Worm (Caenorhabditis elegans) whole organism, late embryonic: Measurements from ENCODE around the gene B0244.17.
A peak's percentile ranks its signal among the peaks of the same experiment; 100 is the strongest.

Experiments used
- C08G9.2 ChIP-seq: sonication (generic microtip); optimal IDR thresholded peaks from 2 replicates; lab custom pipeline; 2016; ENCODE audit warnings: mild to moderate bottlenecking, missing genetic modification characterization, moderate library complexity, missing compliant biosample characterization
- C38D4.7 ChIP-seq: fragments of 200-800 bp; sonication (Bioruptor generic); optimal IDR thresholded peaks from 2 replicates; lab custom pipeline; 2018; ENCODE audit warnings: mild to moderate bottlenecking, missing genetic modification characterization, moderate library complexity, missing compliant biosample characterization
- F13H6.1 ChIP-seq: sonication (generic microtip); optimal IDR thresholded peaks from 2 replicates; lab custom pipeline; 2016; ENCODE audit warnings: missing genetic modification characterization, missing compliant biosample characterization
- K02D7.2 ChIP-seq: sonication (generic microtip); optimal IDR thresholded peaks from 2 replicates; lab custom pipeline; 2017; ENCODE audit warnings: mild to moderate bottlenecking, missing genetic modification characterization, missing compliant biosample characterization
- Y22D7AL.16 ChIP-seq: sonication (generic microtip); optimal IDR thresholded peaks from 2 replicates; lab custom pipeline; 2016; ENCODE audit warnings: missing genetic modification characterization, missing compliant biosample characterization
- ahr-1 ChIP-seq: sonication (generic microtip); optimal IDR thresholded peaks from 2 replicates; lab custom pipeline; 2016; ENCODE audit warnings: missing genetic modification characterization, missing compliant biosample characterization
- ama-1 ChIP-seq: fragments of 150-350 bp; optimal IDR thresholded peaks from 2 replicates; lab custom pipeline; 2014
- ceh-19 ChIP-seq: fragments of 200-800 bp; sonication (Bioruptor generic); optimal IDR thresholded peaks from 2 replicates; lab custom pipeline; 2018; ENCODE audit warnings: mild to moderate bottlenecking, missing genetic modification characterization, missing compliant biosample characterization
- ceh-2 ChIP-seq: sonication (generic microtip); optimal IDR thresholded peaks from 2 replicates; lab custom pipeline; 2016; ENCODE audit warnings: missing genotype, missing genetic modification characterization, missing compliant biosample characterization
- ceh-24 ChIP-seq: sonication (generic microtip); optimal IDR thresholded peaks from 2 replicates; lab custom pipeline; 2016; ENCODE audit warnings: mild to moderate bottlenecking, missing genetic modification characterization, missing compliant biosample characterization
- ceh-30 ChIP-seq: fragments of 150-350 bp; optimal IDR thresholded peaks from 2 replicates; lab custom pipeline; 2014; ENCODE audit warnings: missing biosample characterization, missing genetic modification characterization
- ceh-31 ChIP-seq: sonication (generic microtip); optimal IDR thresholded peaks from 2 replicates; lab custom pipeline; 2016; ENCODE audit warnings: missing genetic modification characterization, missing compliant biosample characterization
- ceh-34 ChIP-seq: sonication (generic microtip); optimal IDR thresholded peaks from 2 replicates; lab custom pipeline; 2016; ENCODE audit warnings: mild to moderate bottlenecking, missing genetic modification characterization, missing compliant biosample characterization
- ceh-45 ChIP-seq: fragments of 200-800 bp; sonication (Bioruptor generic); IDR thresholded peaks from 2 replicates; pipeline ENCODE4 v1.3.6; 2022; ENCODE audit warnings: missing genetic modification reagents, missing genetic modification characterization, missing compliant biosample characterization
- ceh-48 ChIP-seq: sonication (generic microtip); optimal IDR thresholded peaks from 2 replicates; lab custom pipeline; 2016; ENCODE audit warnings: missing genetic modification characterization, inconsistent platforms, missing compliant biosample characterization
- ceh-6 ChIP-seq: fragments of 200-800 bp; sonication (Bioruptor generic); optimal IDR thresholded peaks from 2 replicates; lab custom pipeline; 2018; ENCODE audit warnings: mild to moderate bottlenecking, missing genetic modification characterization, missing compliant biosample characterization
- dmd-4 ChIP-seq: sonication (generic microtip); optimal IDR thresholded peaks from 2 replicates; lab custom pipeline; 2016; ENCODE audit warnings: borderline replicate concordance, missing genetic modification characterization, missing compliant biosample characterization
- elt-2 ChIP-seq: sonication (generic microtip); optimal IDR thresholded peaks from 2 replicates; lab custom pipeline; 2016; ENCODE audit warnings: missing genetic modification reagents, missing genetic modification characterization, missing compliant biosample characterization
- elt-4 ChIP-seq: sonication (generic microtip); optimal IDR thresholded peaks from 2 replicates; lab custom pipeline; 2016; ENCODE audit warnings: missing genetic modification characterization, missing compliant biosample characterization
- ets-4 ChIP-seq: sonication (generic microtip); optimal IDR thresholded peaks from 2 replicates; lab custom pipeline; 2016; ENCODE audit warnings: missing genetic modification characterization, missing compliant biosample characterization
- eyg-1 ChIP-seq: sonication (generic microtip); optimal IDR thresholded peaks from 2 replicates; lab custom pipeline; 2016; ENCODE audit warnings: missing genotype, missing genetic modification characterization, missing compliant biosample characterization
- fax-1 ChIP-seq: sonication (generic microtip); optimal IDR thresholded peaks from 2 replicates; lab custom pipeline; 2016; ENCODE audit warnings: missing genotype, missing genetic modification characterization, missing compliant biosample characterization
- fkh-6 ChIP-seq: sonication (generic microtip); optimal IDR thresholded peaks from 2 replicates; lab custom pipeline; 2016; ENCODE audit warnings: missing genetic modification characterization, missing compliant biosample characterization
- hlh-13 ChIP-seq: fragments of 200-800 bp; sonication (Bioruptor generic); optimal IDR thresholded peaks from 2 replicates; lab custom pipeline; 2018; ENCODE audit warnings: mild to moderate bottlenecking, missing genetic modification characterization, missing compliant biosample characterization
- hlh-15 ChIP-seq: sonication (generic microtip); optimal IDR thresholded peaks from 2 replicates; lab custom pipeline; 2016; ENCODE audit warnings: missing genetic modification characterization, missing compliant biosample characterization
- hlh-30 ChIP-seq: sonication (generic microtip); optimal IDR thresholded peaks from 2 replicates; lab custom pipeline; 2017; ENCODE audit warnings: antibody characterized with exemption, missing genetic modification characterization, missing compliant biosample characterization; ENCODE audit not compliant: insufficient read depth
- hlh-6 ChIP-seq: sonication (generic microtip); optimal IDR thresholded peaks from 2 replicates; lab custom pipeline; 2016; ENCODE audit warnings: missing genotype, missing genetic modification characterization, missing compliant biosample characterization
- lim-6 ChIP-seq: sonication (generic microtip); optimal IDR thresholded peaks from 2 replicates; lab custom pipeline; 2016; ENCODE audit warnings: missing genetic modification characterization, missing compliant biosample characterization
- madf-2 ChIP-seq: sonication (generic microtip); optimal IDR thresholded peaks from 2 replicates; lab custom pipeline; 2017; ENCODE audit warnings: missing genetic modification characterization, missing compliant biosample characterization
- nfya-1 ChIP-seq: sonication (generic microtip); optimal IDR thresholded peaks from 2 replicates; lab custom pipeline; 2017; ENCODE audit warnings: missing genetic modification characterization, mild to moderate bottlenecking, missing compliant biosample characterization, antibody characterized with exemption, moderate library complexity
- nhr-232 ChIP-seq: sonication (generic microtip); optimal IDR thresholded peaks from 2 replicates; lab custom pipeline; 2016; ENCODE audit warnings: missing genetic modification characterization, missing compliant biosample characterization
- npax-4 ChIP-seq: sonication (generic microtip); optimal IDR thresholded peaks from 2 replicates; lab custom pipeline; 2016; ENCODE audit warnings: missing genetic modification characterization, missing compliant biosample characterization
- odd-2 ChIP-seq: sonication (generic microtip); optimal IDR thresholded peaks from 2 replicates; lab custom pipeline; 2017; ENCODE audit warnings: antibody characterized with exemption, mild to moderate bottlenecking, missing genetic modification characterization, missing compliant biosample characterization
- pag-3 ChIP-seq: sonication (generic microtip); optimal IDR thresholded peaks from 2 replicates; lab custom pipeline; 2016; ENCODE audit warnings: missing compliant biosample characterization, missing genetic modification characterization, borderline replicate concordance
- pat-9 ChIP-seq: fragments of 200-800 bp; sonication (Bioruptor generic); optimal IDR thresholded peaks from 2 replicates; lab custom pipeline; 2018; ENCODE audit warnings: mild to moderate bottlenecking, missing genetic modification characterization, moderate library complexity, missing compliant biosample characterization
- pax-1 ChIP-seq: fragments of 150-350 bp; optimal IDR thresholded peaks from 2 replicates; lab custom pipeline; 2014; ENCODE audit warnings: missing biosample characterization, missing genetic modification characterization
- pqm-1 ChIP-seq: sonication (generic microtip); optimal IDR thresholded peaks from 2 replicates; lab custom pipeline; 2016; ENCODE audit warnings: missing genetic modification characterization, missing compliant biosample characterization
- ref-2 ChIP-seq: sonication (generic microtip); optimal IDR thresholded peaks from 2 replicates; lab custom pipeline; 2016; ENCODE audit warnings: missing genetic modification characterization, missing compliant biosample characterization
- rnt-1 ChIP-seq: sonication (generic microtip); optimal IDR thresholded peaks from 2 replicates; lab custom pipeline; 2016; ENCODE audit warnings: missing genetic modification characterization, missing compliant biosample characterization
- sox-4 ChIP-seq: sonication (generic microtip); optimal IDR thresholded peaks from 2 replicates; lab custom pipeline; 2017; ENCODE audit warnings: mild to moderate bottlenecking, missing genetic modification characterization, inconsistent platforms, missing compliant biosample characterization
- ttx-3 ChIP-seq: sonication (generic microtip); optimal IDR thresholded peaks from 2 replicates; lab custom pipeline; 2016; ENCODE audit warnings: missing genetic modification reagents, missing genetic modification characterization, missing compliant biosample characterization

The B0244.17 gene

DNA sequence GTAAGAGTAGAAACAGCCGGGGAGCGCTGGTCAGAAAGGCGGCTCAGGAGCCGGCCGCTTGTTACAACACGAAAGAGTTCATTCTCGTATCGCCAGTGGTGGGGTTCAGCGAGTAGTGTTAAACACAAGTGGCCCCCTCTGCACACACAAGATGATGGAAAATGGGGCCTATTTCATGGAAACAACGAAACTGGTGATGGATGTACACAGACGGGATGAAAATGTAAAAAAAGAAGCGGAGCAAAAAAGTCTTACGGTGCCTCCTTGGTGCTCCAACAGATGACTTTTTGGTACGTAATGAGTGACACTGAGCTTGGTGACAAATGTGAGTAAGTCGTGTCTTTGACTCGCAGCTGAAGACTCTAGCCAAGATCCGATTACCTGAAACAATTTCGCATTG, 25.0 kb upstream of the B0244.17 start:
- TF ChIP-seq ref-2: no peak
- peak; percentile 29 for TF ChIP-seq ceh-19 (GFP tag; lab: Kevin White, UChicago)
- no peak for TF ChIP-seq ceh-24 (tag; lab: Kevin White, UChicago)
- no peak for TF ChIP-seq npax-4 (tag; lab: Kevin White, UChicago)
- TF ChIP-seq nfya-1 (tag; lab: Kevin White, UChicago): no peak
- TF ChIP-seq ceh-34 (tag; lab: Kevin White, UChicago): peak; percentile 8
- no peak for TF ChIP-seq hlh-15 (tag; lab: Kevin White, UChicago)
- no peak for TF ChIP-seq ceh-6 (GFP tag; lab: Kevin White, UChicago)
- TF ChIP-seq ttx-3 (tag; lab: Kevin White, UChicago): no peak
- TF ChIP-seq lim-6 (tag; lab: Kevin White, UChicago): no peak
- no peak for TF ChIP-seq odd-2
- TF ChIP-seq nhr-232: no peak
- no peak for TF ChIP-seq C38D4.7 (GFP tag; lab: Kevin White, UChicago)

- TF ChIP-seq ama-1 (lab: Kevin White, UChicago): no peak
- TF ChIP-seq hlh-6 (tag; lab: Kevin White, UChicago): no peak
- no peak for TF ChIP-seq ceh-30 (tag; lab: Kevin White, UChicago)
- no peak for TF ChIP-seq rnt-1 (tag; lab: Kevin White, UChicago)
- TF ChIP-seq pag-3 (tag; lab: Kevin White, UChicago): no peak
- no peak for TF ChIP-seq fax-1
- TF ChIP-seq ahr-1 (tag; lab: Kevin White, UChicago): no peak
- no peak for TF ChIP-seq elt-4 (tag; lab: Kevin White, UChicago)
- TF ChIP-seq ttx-3 (tag; lab: Kevin White, UChicago): no peak
- no peak for TF ChIP-seq ceh-24 (tag; lab: Kevin White, UChicago)
- no peak for TF ChIP-seq ceh-6 (GFP tag; lab: Kevin White, UChicago)
- TF ChIP-seq C08G9.2 (tag; lab: Kevin White, UChicago): no peak
- TF ChIP-seq C38D4.7 (GFP tag; lab: Kevin White, UChicago): no peak
- no peak for TF ChIP-seq fkh-6 (tag; lab: Kevin White, UChicago)
- TF ChIP-seq ceh-48 (tag; lab: Kevin White, UChicago): no peak
- TF ChIP-seq F13H6.1 (tag; lab: Kevin White, UChicago): no peak
- TF ChIP-seq madf-2 (tag; lab: Kevin White, UChicago): no peak
- no peak for TF ChIP-seq npax-4 (tag; lab: Kevin White, UChicago)
- no peak for TF ChIP-seq hlh-13 (GFP tag; lab: Kevin White, UChicago)
- TF ChIP-seq K02D7.2 (tag; lab: Kevin White, UChicago): no peak
- TF ChIP-seq, all 69 proteins: peak for 0
Observed at ce11 chrIII:5709224-5709623, 23.8 kb upstream of the B0244.17 start, which contains the start of gene hpo-28. Gene hpo-28 (minus strand): TSS chrIII:5709324.

- no peak for TF ChIP-seq fkh-6 (tag; lab: Kevin White, UChicago)
- TF ChIP-seq ceh-45 (GFP tag; lab: Robert Waterston, UW): no peak
- no peak for TF ChIP-seq odd-2
- no peak for TF ChIP-seq F13H6.1 (tag; lab: Kevin White, UChicago)
- no peak for TF ChIP-seq elt-2 (tag; lab: Kevin White, UChicago)
- TF ChIP-seq eyg-1 (tag; lab: Kevin White, UChicago): no peak
Observed at ce11 chrIII:5710045-5710444, 23.0 kb upstream of the B0244.17 start, which contains the start of gene B0336.12. Gene B0336.12 (minus strand): TSS chrIII:5710145.

DNA sequence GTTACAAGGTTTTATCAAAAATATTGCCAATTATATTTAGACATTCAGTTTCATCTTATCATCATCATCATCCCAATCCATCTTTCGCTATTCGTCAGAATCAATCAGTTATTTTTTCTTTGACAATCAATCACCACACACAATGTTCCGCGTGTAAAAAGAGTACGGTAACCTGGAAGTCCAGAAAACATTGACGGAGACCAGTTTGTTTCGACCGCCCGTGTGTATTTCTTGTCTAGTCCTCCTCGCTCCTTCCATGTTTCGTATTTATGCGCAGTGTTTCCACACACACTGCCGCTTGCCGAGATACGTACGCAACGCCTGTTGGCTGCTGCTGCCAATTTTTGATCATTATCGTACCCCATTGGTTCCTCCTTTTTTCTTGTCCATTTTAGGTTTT, 22.3 kb upstream of the B0244.17 start:
- TF ChIP-seq nfya-1 (tag; lab: Kevin White, UChicago) (peak; percentile 68), ets-4 (peak; percentile 70), fax-1 (no peak), elt-2 (tag; lab: Kevin White, UChicago) (peak; percentile 42)
- TF ChIP-seq, all 69 proteins: peak for 3

DNA sequence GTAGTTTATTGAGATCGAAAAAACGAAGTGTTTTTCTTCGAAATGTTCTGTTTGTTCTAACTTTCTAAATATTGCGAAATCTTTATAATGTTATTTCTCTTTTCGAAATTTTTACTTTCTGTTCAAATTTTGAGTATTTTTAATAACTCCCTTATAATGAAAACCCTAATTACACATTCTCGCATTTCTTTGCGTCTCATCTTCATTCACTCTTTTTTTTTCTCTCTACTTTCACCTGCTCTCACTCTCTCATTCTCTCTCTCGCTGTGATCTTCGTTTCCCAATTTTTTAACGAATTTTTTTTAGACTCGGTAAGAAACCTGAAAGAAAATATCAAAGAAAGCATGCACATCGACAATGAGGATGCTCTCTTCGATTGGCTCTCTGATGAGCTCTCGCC, 21.8 kb upstream of the B0244.17 start, which contains the start of gene rbm-26:
Gene rbm-26, plus strand, starts transcription at position 301 of the 400 bp plus-strand sequence.
- no peak for TF ChIP-seq ets-4
- TF ChIP-seq ceh-31 (tag; lab: Kevin White, UChicago): no peak
- TF ChIP-seq ceh-2 (tag; lab: Kevin White, UChicago): no peak
- no peak for TF ChIP-seq hlh-6 (tag; lab: Kevin White, UChicago)
- TF ChIP-seq ttx-3 (tag; lab: Kevin White, UChicago): no peak
- TF ChIP-seq dmd-4 (tag; lab: Kevin White, UChicago): no peak
- TF ChIP-seq sox-4: no peak
- no peak for TF ChIP-seq Y22D7AL.16 (tag; lab: Kevin White, UChicago)
- no peak for TF ChIP-seq elt-4 (tag; lab: Kevin White, UChicago)
- TF ChIP-seq lim-6 (tag; lab: Kevin White, UChicago): no peak
- no peak for TF ChIP-seq pat-9
- TF ChIP-seq hlh-30 (tag; lab: Kevin White, UChicago): no peak
- TF ChIP-seq K02D7.2 (tag; lab: Kevin White, UChicago): no peak
- TF ChIP-seq pqm-1 (tag; lab: Kevin White, UChicago): no peak
- no peak for TF ChIP-seq pax-1 (tag; lab: Kevin White, UChicago)
